Fruit fly (Drosophila melanogaster): ENCODE results near the gene PKD.
A peak's percentile ranks its signal among the peaks of the same experiment; 100 is the strongest.

The PKD gene

DNA sequence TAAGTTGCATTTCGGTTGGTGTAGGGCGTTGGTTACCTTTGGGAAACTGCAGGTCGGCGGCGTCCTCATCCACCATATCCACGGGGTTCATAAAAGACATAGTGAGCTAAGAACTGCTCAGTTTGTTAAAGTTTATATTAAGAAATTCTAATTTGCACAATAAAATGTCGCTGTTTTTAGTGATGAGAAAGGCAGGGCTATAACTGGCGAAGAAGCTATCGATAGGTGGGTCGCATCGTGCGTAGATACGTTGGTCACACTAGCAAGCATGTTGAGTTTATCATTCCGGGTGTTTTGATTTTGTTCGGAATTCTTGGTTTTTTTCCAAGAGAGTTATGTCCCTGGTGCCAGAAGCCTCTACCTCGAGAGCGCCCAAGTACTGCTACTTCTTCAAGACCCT lies 58.9 kb downstream of the PKD start, which contains the start of the genes Ada2a, Polr2D, Tgs1 and moi (continued):
- TF ChIP-seq CG10959 (GFP tag; IDR thresholded peaks at IDR 0.05) (no peak), nom (GFP tag; optimal IDR thresholded peaks at IDR 0.05) (no peak), Optix (GFP tag; IDR thresholded peaks at IDR 0.05) (no peak), CG6689 (GFP tag; IDR thresholded peaks at IDR 0.05) (no peak), fd64A (GFP tag; optimal IDR thresholded peaks at IDR 0.05) (no peak), CG3838 (GFP tag; optimal IDR thresholded peaks at IDR 0.05) (no peak), CG11695 (GFP tag; IDR thresholded peaks at IDR 0.05) (no peak), CG9817 (tag; optimal IDR thresholded peaks at IDR 0.05) (no peak), Hr3 (GFP tag; optimal IDR thresholded peaks at IDR 0.05) (no peak), ind (GFP tag; optimal IDR thresholded peaks at IDR 0.05) (no peak), Kr (GFP tag; optimal IDR thresholded peaks at IDR 0.05) (no peak), BtbVII (GFP tag; optimal IDR thresholded peaks at IDR 0.05) (no peak), CG17385 (GFP tag; optimal IDR thresholded peaks at IDR 0.05) (no peak), croc (GFP tag; conservative IDR thresholded peaks at IDR 0.05) (no peak), CG9609 (GFP tag; optimal IDR thresholded peaks at IDR 0.05) (no peak), Dll (GFP tag; IDR thresholded peaks at IDR 0.05; ENCODE audit: partially characterized antibody) (peak; percentile 78), Fer2 (tag; optimal IDR thresholded peaks at IDR 0.05) (no peak), Atf6 (GFP tag; IDR thresholded peaks at IDR 0.05) (no peak), Abd-B (GFP tag; optimal IDR thresholded peaks at IDR 0.05) (no peak), sob (GFP tag; IDR thresholded peaks at IDR 0.05) (no peak), Spps (tag; optimal IDR thresholded peaks at IDR 0.05) (no peak), HLH4C (GFP tag; IDR thresholded peaks at IDR 0.05; ENCODE audit: partially characterized antibody) (peak; percentile 66; the same call in 2 of the 3 replicates), esg (GFP tag; conservative IDR thresholded peaks at IDR 0.05) (no peak), CG14441 (GFP tag; IDR thresholded peaks at IDR 0.05) (no peak), CG8290 (GFP tag; optimal IDR thresholded peaks at IDR 0.05) (no peak), CG8290 (tag; optimal IDR thresholded peaks at IDR 0.05) (no peak), gcm2 (GFP tag; optimal IDR thresholded peaks at IDR 0.05) (no peak), CG6254 (GFP tag; optimal IDR thresholded peaks at IDR 0.05) (no peak), sna (GFP tag; IDR thresholded peaks at IDR 0.05; ENCODE audit: partially characterized antibody) (peak; percentile 64), ac (GFP tag; optimal IDR thresholded peaks at IDR 0.05) (no peak), gem (tag; optimal IDR thresholded peaks at IDR 0.05) (no peak), CG31365 (tag; optimal IDR thresholded peaks at IDR 0.05) (no peak), ems (GFP tag; optimal IDR thresholded peaks at IDR 0.05) (no peak), jing (GFP tag; optimal IDR thresholded peaks at IDR 0.05) (no peak), CG13775 (GFP tag; optimal IDR thresholded peaks at IDR 0.05) (no peak), CG17829 (tag; optimal IDR thresholded peaks at IDR 0.05) (peak; percentile 12), dm (GFP tag; optimal IDR thresholded peaks at IDR 0.05) (peak; percentile 55), CG30431 (GFP tag; optimal IDR thresholded peaks at IDR 0.05) (no peak), CG6683 (GFP tag; optimal IDR thresholded peaks at IDR 0.05) (no peak), CG12104 (GFP tag; optimal IDR thresholded peaks at IDR 0.05) (no peak), CG15479 (GFP tag; optimal IDR thresholded peaks at IDR 0.05) (peak; percentile 64), CG18476 (GFP tag; optimal IDR thresholded peaks at IDR 0.05) (no peak), pum (GFP tag; optimal IDR thresholded peaks at IDR 0.05) (no peak), dpn (GFP tag; optimal IDR thresholded peaks at IDR 0.05) (no peak), CG4617 (GFP tag; optimal IDR thresholded peaks at IDR 0.05; ENCODE audit: borderline replicate concordance) (peak; percentile 92), disco-r (GFP tag; optimal IDR thresholded peaks at IDR 0.05) (no peak), Aef1 (GFP tag; IDR thresholded peaks at IDR 0.05) (no peak), unpg (GFP tag; optimal IDR thresholded peaks at IDR 0.05) (no peak), org-1 (GFP tag; optimal IDR thresholded peaks at IDR 0.05) (no peak), CG10979 (tag; optimal IDR thresholded peaks at IDR 0.05) (no peak), CG9727 (GFP tag; optimal IDR thresholded peaks at IDR 0.05) (no peak), sens (GFP tag) (peak; percentile 18)
